Worm (Caenorhabditis elegans) whole organism, L1 larva: ENCODE data around the gene Y45F10C.1.

ENCODE experiments used
- blmp-1 ChIP-seq: fragments of 150-350 bp; optimal IDR thresholded peaks from 2 replicates; lab custom pipeline; 2014; ENCODE audit warnings: missing biosample characterization, missing genetic modification characterization
- lin-13 ChIP-seq: fragments of 150-350 bp; optimal IDR thresholded peaks from 2 replicates; lab custom pipeline; 2014; ENCODE audit warnings: missing biosample characterization, missing genetic modification reagents, missing genetic modification characterization
- mep-1 ChIP-seq: fragments of 150-350 bp; optimal IDR thresholded peaks from 2 replicates; lab custom pipeline; 2014; ENCODE audit warnings: missing biosample characterization, missing genetic modification characterization
- nhr-237 ChIP-seq: fragments of 150-350 bp; optimal IDR thresholded peaks from 2 replicates; lab custom pipeline; 2014; ENCODE audit warnings: missing biosample characterization, missing genetic modification characterization
- nhr-77 ChIP-seq: fragments of 150-350 bp; optimal IDR thresholded peaks from 2 replicates; lab custom pipeline; 2014; ENCODE audit warnings: missing biosample characterization, missing genetic modification characterization
- nhr-85 ChIP-seq: sonication (generic microtip); peaks from one replicate; lab custom pipeline; 2016; ENCODE audit warnings: missing genetic modification characterization, inconsistent platforms, missing compliant biosample characterization
- skn-1 ChIP-seq: fragments of 150-350 bp; optimal IDR thresholded peaks from 2 replicates; lab custom pipeline; 2014; ENCODE audit warnings: missing biosample characterization, missing genetic modification characterization
- sptf-1 ChIP-seq: fragments of 150-350 bp; optimal IDR thresholded peaks from 2 replicates; lab custom pipeline; 2014; ENCODE audit warnings: missing biosample characterization, missing genetic modification characterization
- unc-62 ChIP-seq: fragments of 150-350 bp; optimal IDR thresholded peaks from 2 replicates; lab custom pipeline; 2014; ENCODE audit warnings: missing biosample characterization, missing genetic modification reagents, missing genetic modification characterization
- unc-98 ChIP-seq: fragments of 200-800 bp; sonication (Bioruptor generic); IDR thresholded peaks from 2 replicates; pipeline ENCODE4 v1.3.6; 2022; ENCODE audit warnings: missing genetic modification characterization, missing compliant biosample characterization
- vab-15 ChIP-seq: sonication (generic microtip); optimal IDR thresholded peaks from 2 replicates; lab custom pipeline; 2017; ENCODE audit warnings: missing genotype, mild to moderate bottlenecking, missing genetic modification characterization, missing compliant biosample characterization
- ztf-4 ChIP-seq: fragments of 150-350 bp; optimal IDR thresholded peaks from 2 replicates; lab custom pipeline; 2014; ENCODE audit warnings: missing biosample characterization, missing genetic modification characterization

DNA sequence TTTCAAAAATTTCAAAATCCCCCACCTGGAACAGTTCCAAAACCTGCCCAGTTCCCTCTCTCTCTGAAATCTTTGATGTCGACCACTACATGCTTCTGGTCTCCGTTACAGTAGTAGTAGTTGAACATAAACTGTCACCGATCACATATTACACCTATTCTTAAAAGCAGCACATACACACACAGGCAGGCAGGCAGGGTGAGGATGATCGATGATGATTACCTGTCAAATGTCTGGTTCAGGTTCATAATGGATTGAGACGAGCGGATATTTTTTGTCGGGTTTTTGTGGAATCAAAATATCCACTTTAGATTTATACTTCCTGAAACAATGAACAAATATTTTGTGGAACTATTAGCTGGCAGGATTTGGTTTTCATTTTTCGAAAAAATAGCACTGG is 34.6 kb upstream of the Y45F10C.1 start:
- no peak for TF ChIP-seq skn-1 (tag; lab: Kevin White, UChicago)
- TF ChIP-seq nhr-85 (tag; lab: Kevin White, UChicago) = no peak
- TF ChIP-seq blmp-1 (tag; lab: Kevin White, UChicago) = no peak
- TF ChIP-seq unc-98 (GFP tag; lab: Robert Waterston, UW) = no peak
- no peak for TF ChIP-seq nhr-237 (tag; lab: Kevin White, UChicago)
- TF ChIP-seq ztf-4 (tag; lab: Kevin White, UChicago) = no peak
- no peak for TF ChIP-seq vab-15 (tag; lab: Kevin White, UChicago)
- no peak for TF ChIP-seq sptf-1 (tag; lab: Kevin White, UChicago)
- no peak for TF ChIP-seq mep-1 (tag; lab: Kevin White, UChicago)
- TF ChIP-seq unc-62 (GFP tag; lab: Kevin White, UChicago) = no peak
- no peak for TF ChIP-seq nhr-77 (tag; lab: Kevin White, UChicago)
- TF ChIP-seq lin-13 = no peak
